Worm (Caenorhabditis elegans) whole organism, L2 larva: ENCODE results near the gene flp-27.

Experiments
- alr-1 ChIP-seq: fragments of 150-350 bp; optimal IDR thresholded peaks from 2 replicates; lab custom pipeline; 2014; ENCODE audit warnings: missing biosample characterization, missing genetic modification characterization
- blmp-1 ChIP-seq: sonication (generic microtip); optimal IDR thresholded peaks from 2 replicates; lab custom pipeline; 2017; ENCODE audit warnings: missing genetic modification characterization, mild to moderate bottlenecking, missing compliant biosample characterization, antibody characterized with exemption, moderate library complexity; ENCODE audit not compliant: insufficient read depth
- egl-27 ChIP-seq: sonication (generic microtip); optimal IDR thresholded peaks from 3 replicates; lab custom pipeline; 2017; ENCODE audit warnings: missing biosample characterization, missing genetic modification reagents, missing genetic modification characterization
- elt-1 ChIP-seq: fragments of 150-350 bp; optimal IDR thresholded peaks from 2 replicates; lab custom pipeline; 2014; ENCODE audit warnings: missing biosample characterization, missing genetic modification characterization
- fos-1 ChIP-seq: fragments of 150-350 bp; optimal IDR thresholded peaks from 2 replicates; lab custom pipeline; 2014; ENCODE audit warnings: missing biosample characterization, missing genetic modification characterization
- lsy-2 ChIP-seq, 2 experiments: fragments of 150-350 bp in 1 of 2; sonication (generic microtip) in 1 of 2; optimal IDR thresholded peaks; 2 replicates each; lab custom pipeline; 2014 to 2017; ENCODE audit warnings: missing biosample characterization in 2 of 2, missing genetic modification characterization in 2 of 2
- mab-5 ChIP-seq: fragments of 150-350 bp; optimal IDR thresholded peaks from 2 replicates; lab custom pipeline; 2014; ENCODE audit warnings: missing biosample characterization, missing genetic modification characterization
- mdl-1 ChIP-seq, 2 experiments: fragments of 150-350 bp in 1 of 2; sonication (generic microtip) in 1 of 2; optimal IDR thresholded peaks; 2 replicates each; lab custom pipeline; 2017; ENCODE audit warnings: missing biosample characterization in 2 of 2, missing genetic modification characterization in 2 of 2
- nhr-11 ChIP-seq: fragments of 150-350 bp; optimal IDR thresholded peaks from 2 replicates; lab custom pipeline; 2014; ENCODE audit warnings: missing biosample characterization, missing genetic modification characterization
- snpc-4 ChIP-seq: fragments of 150-350 bp; optimal IDR thresholded peaks from 2 replicates; lab custom pipeline; 2014; ENCODE audit warnings: missing biosample characterization, missing genetic modification characterization
- unc-39 ChIP-seq: fragments of 150-350 bp; optimal IDR thresholded peaks from 2 replicates; lab custom pipeline; 2014; ENCODE audit warnings: missing biosample characterization, missing genetic modification characterization
- unc-55 ChIP-seq: fragments of 150-350 bp; sonication (generic microtip); optimal IDR thresholded peaks from 3 replicates; lab custom pipeline; 2014; ENCODE audit warnings: missing biosample characterization, missing genetic modification reagents, missing genetic modification characterization
- unc-62 ChIP-seq: fragments of 150-350 bp; optimal IDR thresholded peaks from 2 replicates; lab custom pipeline; 2014; ENCODE audit warnings: missing biosample characterization, missing genetic modification reagents, missing genetic modification characterization

DNA sequence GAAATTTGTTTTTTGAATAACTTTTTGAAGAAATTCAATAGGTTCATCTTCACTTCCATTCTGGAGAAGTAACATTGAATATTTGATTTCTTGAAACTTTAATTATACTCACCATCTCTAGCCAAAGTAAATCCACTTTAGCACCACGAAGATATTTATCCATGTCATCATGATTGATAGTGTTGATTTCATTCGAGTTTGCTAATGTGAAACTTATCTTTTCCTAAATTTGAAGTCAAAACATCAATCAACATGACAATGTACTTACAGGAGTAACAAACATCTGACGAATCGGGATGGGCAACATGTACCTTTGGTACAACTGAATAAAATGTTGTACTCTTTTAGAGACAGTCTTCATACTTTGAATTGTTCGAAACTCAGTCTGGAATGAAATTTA lies 16.5 kb downstream of the flp-27 start:
- TF ChIP-seq mab-5 (tag; lab: Kevin White, UChicago) (no peak), nhr-11 (tag; lab: Kevin White, UChicago) (no peak), fos-1 (tag; lab: Kevin White, UChicago) (no peak), egl-27 (tag; lab: Kevin White, UChicago) (no peak), elt-1 (no peak), unc-62 (no peak), lsy-2 (tag; optimal IDR thresholded peaks at IDR 0.05; lab: Kevin White, UChicago) (no peak), blmp-1 (tag; lab: Kevin White, UChicago) (no peak), snpc-4 (tag; lab: Kevin White, UChicago) (no peak), mdl-1 (tag; optimal IDR thresholded peaks at IDR 0.05; lab: Kevin White, UChicago) (no peak), unc-55 (no peak), alr-1 (tag; lab: Kevin White, UChicago) (no peak), unc-39 (tag; lab: Kevin White, UChicago) (no peak)
